Worm (Caenorhabditis elegans): ENCODE results near the gene str-123.
A peak's percentile ranks its signal among the peaks of the same experiment; 100 is the strongest.

Gene str-123

DNA sequence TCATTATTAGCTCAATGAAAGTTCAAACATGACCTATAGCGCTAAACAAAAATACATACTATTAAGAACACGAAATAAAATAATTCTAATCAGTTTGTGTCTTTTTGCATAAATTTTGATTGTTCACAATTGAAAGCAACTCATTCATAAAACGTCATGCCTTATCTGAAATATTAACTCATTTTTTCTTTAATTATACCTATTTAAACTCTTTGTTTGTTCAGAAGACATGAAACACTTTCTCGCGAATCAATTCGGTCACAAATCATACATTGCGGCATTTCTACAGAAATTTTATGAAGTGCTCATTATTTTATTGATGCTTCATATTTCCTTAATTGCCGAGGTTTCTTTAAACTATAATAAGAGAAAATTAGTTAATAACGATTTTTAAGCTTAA lies 16.8 kb downstream of the str-123 start:
- TF ChIP-seq pqm-1 (tag; optimal IDR thresholded peaks at IDR 0.05) (peak; percentile 83), dve-1 (tag; optimal IDR thresholded peaks at IDR 0.05; ENCODE audit: insufficient read depth) (peak; percentile 49), aha-1 (tag) (peak; percentile 6), nhr-28 (tag; optimal IDR thresholded peaks at IDR 0.05) (peak; percentile 73), daf-16 (GFP tag; optimal IDR thresholded peaks at IDR 0.05) (no peak), daf-16 (tag; optimal IDR thresholded peaks at IDR 0.05) (peak; percentile 75), php-3 (GFP tag; IDR thresholded peaks at IDR 0.05) (peak; percentile 87), nhr-6 (tag; optimal IDR thresholded peaks at IDR 0.05) (no peak), dmd-6 (GFP tag; IDR thresholded peaks at IDR 0.05) (peak; percentile 50; the same call in 1 of the 2 replicates), zip-11 (GFP tag; IDR thresholded peaks at IDR 0.05) (no peak), lin-13 (GFP tag; optimal IDR thresholded peaks at IDR 0.05) (no peak), nhr-77 (tag; optimal IDR thresholded peaks at IDR 0.05) (peak; percentile 75), hlh-11 (tag; optimal IDR thresholded peaks at IDR 0.05) (peak; percentile 31), zfp-2 (tag; optimal IDR thresholded peaks at IDR 0.05) (no peak)

DNA sequence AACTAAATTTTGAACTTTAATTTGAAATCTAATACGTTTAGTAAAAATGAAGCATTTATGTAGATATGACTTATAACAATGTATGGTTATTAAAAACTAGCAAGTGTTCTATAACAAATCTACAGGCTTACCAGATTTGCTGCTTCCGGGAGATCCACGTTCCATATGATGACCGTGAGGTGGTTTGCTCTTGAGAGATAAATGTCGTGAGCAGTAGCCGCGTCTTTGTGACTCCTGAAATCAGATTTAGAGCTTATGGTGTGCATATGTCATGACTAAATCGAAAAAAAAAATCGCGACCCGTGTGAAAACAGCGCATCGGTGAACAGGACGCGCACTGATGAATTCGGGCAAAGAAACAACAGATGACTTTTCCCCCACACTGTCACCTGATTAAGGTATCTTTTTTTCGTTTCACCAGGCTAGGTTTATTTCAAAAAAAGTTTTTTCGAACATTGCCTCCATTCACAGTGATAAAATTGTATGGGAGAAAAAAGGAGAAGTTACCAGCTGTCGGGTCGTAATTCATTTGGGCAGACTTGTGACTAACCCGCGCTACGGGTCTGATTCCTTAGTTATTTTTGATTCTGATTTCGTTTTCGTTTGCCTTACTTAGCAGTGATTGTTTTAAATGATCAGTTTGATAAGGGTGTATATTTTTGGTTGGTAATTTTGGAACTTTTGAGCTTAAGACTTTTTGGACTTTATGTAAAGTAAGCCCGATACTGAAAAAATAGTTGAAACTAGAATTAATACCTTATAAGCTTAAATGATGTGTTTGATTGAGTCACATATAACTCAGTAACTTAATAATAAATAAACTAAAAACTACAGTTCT lies 18.2 kb downstream of the str-123 start, which contains the start of gene nhr-27:
Gene nhr-27, minus strand, starts transcription at position 234 of the 838 bp plus-strand sequence.
- TF ChIP-seq lim-7 (GFP tag; IDR thresholded peaks at IDR 0.05) (no peak), nhr-76 (tag; optimal IDR thresholded peaks at IDR 0.05) (no peak), unc-62 (GFP tag; optimal IDR thresholded peaks at IDR 0.05 in 1 of 2) (peak in 1 of 2 experiments; percentile 91), unc-62 (tag; optimal IDR thresholded peaks at IDR 0.05) (no peak), arid-1 (GFP tag; conservative IDR thresholded peaks at IDR 0.05) (no peak), dpl-1 (GFP tag; optimal IDR thresholded peaks at IDR 0.05) (no peak), dmd-6 (GFP tag; IDR thresholded peaks at IDR 0.05) (peak; percentile 27), madf-5 (GFP tag; IDR thresholded peaks at IDR 0.05) (no peak), mes-2 (tag; optimal IDR thresholded peaks at IDR 0.05; ENCODE audit: poor library complexity, severe bottlenecking) (no peak), ztf-11 (tag; optimal IDR thresholded peaks at IDR 0.05) (no peak), hlh-30 (tag; optimal IDR thresholded peaks at IDR 0.05; ENCODE audit: insufficient read depth) (peak; percentile 19), daf-12 (tag; optimal IDR thresholded peaks at IDR 0.05) (no peak), Y75B8A.6 (GFP tag; IDR thresholded peaks at IDR 0.05) (no peak), aha-1 (tag) (peak; percentile 71), Y105C5A.15 (GFP tag; IDR thresholded peaks at IDR 0.05) (no peak), lir-3 (tag; optimal IDR thresholded peaks at IDR 0.05) (no peak), unc-39 (tag; optimal IDR thresholded peaks at IDR 0.05) (no peak), R02D3.7 (tag; optimal IDR thresholded peaks at IDR 0.05) (no peak), zfp-2 (tag; optimal IDR thresholded peaks at IDR 0.05) (no peak), ceh-20 (GFP tag; IDR thresholded peaks at IDR 0.05) (no peak), lin-13 (GFP tag; optimal IDR thresholded peaks at IDR 0.05) (no peak), nhr-237 (tag; optimal IDR thresholded peaks at IDR 0.05) (no peak), attf-4 (tag; optimal IDR thresholded peaks at IDR 0.05) (no peak)

- TF ChIP-seq lim-7 (GFP tag; IDR thresholded peaks at IDR 0.05), result no peak
- no peak for TF ChIP-seq lir-3 (tag; optimal IDR thresholded peaks at IDR 0.05)
- no peak for TF ChIP-seq mes-2 (tag; optimal IDR thresholded peaks at IDR 0.05; ENCODE audit: poor library complexity, severe bottlenecking)
- TF ChIP-seq dmd-9 (GFP tag; IDR thresholded peaks at IDR 0.05), result no peak
- no peak for TF ChIP-seq tag-97 (GFP tag; IDR thresholded peaks at IDR 0.05)
- no peak for TF ChIP-seq mdl-1 (tag; optimal IDR thresholded peaks at IDR 0.05)
- TF ChIP-seq mdt-29 (GFP tag; IDR thresholded peaks at IDR 0.05), result no peak
- no peak for TF ChIP-seq nhr-102 (tag; optimal IDR thresholded peaks at IDR 0.05)
- TF ChIP-seq nhr-77 (tag; optimal IDR thresholded peaks at IDR 0.05), result no peak
- TF ChIP-seq F26F4.8 (GFP tag; conservative IDR thresholded peaks at IDR 0.05), result no peak
Measured at ce11 chrX:12813539-12813938, 23.4 kb downstream of the str-123 start, which contains the start of gene gei-3. Gene gei-3, minus strand, starts transcription at chrX:12813639.

Measured in whole organism, L4 larva.